Fruit fly (Drosophila melanogaster) whole organism, embryonic: ENCODE results near the gene CG44174.
A peak's percentile ranks its signal among the peaks of the same experiment; 100 is the strongest.

Experiments
- Aef1 ChIP-seq: fragments of 200-800 bp; sonication (Bioruptor generic); IDR thresholded peaks from 3 replicates; pipeline ENCODE4 v1.3.6; 2022; ENCODE audit warnings: missing biosample characterization, missing genetic modification characterization
- CG10274 ChIP-seq: fragments of 200-800 bp; sonication (Bioruptor generic); optimal IDR thresholded peaks from 3 replicates; lab custom pipeline; 2017; ENCODE audit warnings: missing biosample characterization, mild to moderate bottlenecking, missing genetic modification characterization
- CG10979 ChIP-seq: fragments of 200-800 bp; sonication (Bioruptor generic); optimal IDR thresholded peaks from 2 replicates; lab custom pipeline; 2018; ENCODE audit warnings: missing biosample characterization, mild to moderate bottlenecking, missing genetic modification characterization, moderate library complexity
- CG12769 ChIP-seq: fragments of 200-800 bp; sonication (Bioruptor generic); optimal IDR thresholded peaks from 2 replicates; lab custom pipeline; 2019; ENCODE audit warnings: missing biosample characterization, mild to moderate bottlenecking, missing genetic modification characterization, moderate library complexity
- CG13775 ChIP-seq: fragments of 200-800 bp; sonication (Bioruptor generic); optimal IDR thresholded peaks from 3 replicates; lab custom pipeline; 2017; ENCODE audit warnings: missing biosample characterization, mild to moderate bottlenecking, missing genetic modification characterization
- CG15269 ChIP-seq: fragments of 200-800 bp; sonication (Bioruptor generic); optimal IDR thresholded peaks from 2 replicates; lab custom pipeline; 2018; ENCODE audit warnings: missing biosample characterization, mild to moderate bottlenecking, missing genetic modification characterization, moderate library complexity
- CG15479 ChIP-seq: fragments of 200-800 bp; sonication (Bioruptor generic); optimal IDR thresholded peaks from 3 replicates; lab custom pipeline; 2019; ENCODE audit warnings: missing biosample characterization, mild to moderate bottlenecking, missing genetic modification characterization, moderate library complexity
- CG17328 ChIP-seq: fragments of 200-800 bp; sonication (Bioruptor generic); IDR thresholded peaks from 2 replicates; pipeline ENCODE4 v1.3.6; 2022; ENCODE audit warnings: missing biosample characterization, missing genetic modification characterization
- CG31441 ChIP-seq: fragments of 200-800 bp; sonication (Bioruptor generic); IDR thresholded peaks from 2 replicates; pipeline ENCODE4 v1.3.6; 2022; ENCODE audit warnings: missing biosample characterization, missing genetic modification characterization
- CG32772 ChIP-seq: fragments of 200-800 bp; sonication (Bioruptor generic); IDR thresholded peaks from 2 replicates; pipeline ENCODE4 v1.3.6; 2022; ENCODE audit warnings: missing biosample characterization, missing genetic modification characterization
- CG3407 ChIP-seq: fragments of 200-800 bp; sonication (Bioruptor generic); optimal IDR thresholded peaks from 2 replicates; lab custom pipeline; 2018; ENCODE audit warnings: missing biosample characterization, mild to moderate bottlenecking, missing genetic modification characterization
- CG4730 ChIP-seq: fragments of 200-800 bp; sonication (Bioruptor generic); IDR thresholded peaks from 2 replicates; pipeline ENCODE4 v1.3.6; 2022; ENCODE audit warnings: missing biosample characterization, missing genetic modification characterization
- CG5245 ChIP-seq: fragments of 200-800 bp; sonication (Bioruptor generic); optimal IDR thresholded peaks from 3 replicates; lab custom pipeline; 2016; ENCODE audit warnings: missing biosample characterization, missing genetic modification characterization
- CG6272 ChIP-seq: fragments of 200-800 bp; sonication (Bioruptor generic); IDR thresholded peaks from 2 replicates; pipeline ENCODE4 v1.3.6; 2022; ENCODE audit warnings: missing biosample characterization, missing genetic modification characterization
- CG6683 ChIP-seq: fragments of 200-800 bp; sonication (Bioruptor generic); optimal IDR thresholded peaks from 2 replicates; lab custom pipeline; 2017; ENCODE audit warnings: missing biosample characterization, mild to moderate bottlenecking, missing genetic modification characterization, missing genetic modification reagents
- CG7357 ChIP-seq: fragments of 200-800 bp; sonication (Bioruptor generic); IDR thresholded peaks from 3 replicates; pipeline ENCODE4 v1.3.6; 2022; ENCODE audit warnings: missing biosample characterization, missing genetic modification characterization
- D ChIP-seq, 2 experiments: fragments of 200-800 bp in 1 of 2; fragments of >200 bp in 1 of 2; sonication (Bioruptor generic) in 1 of 2; optimal IDR thresholded peaks; 2 replicates in 1 of 2; 3 replicates in 1 of 2; lab custom pipeline; 2017; ENCODE audit warnings: mild to moderate bottlenecking in 1 of 2, missing biosample characterization in 1 of 2, missing genetic modification characterization in 1 of 2, missing genetic modification reagents in 1 of 2
- E2f1 ChIP-seq: fragments of 200-800 bp; sonication (Bioruptor generic); IDR thresholded peaks from 2 replicates; pipeline ENCODE4 v1.3.6; 2022; ENCODE audit warnings: missing biosample characterization, missing genetic modification characterization
- Hmr ChIP-seq: fragments of 200-800 bp; sonication (Bioruptor generic); optimal IDR thresholded peaks from 3 replicates; lab custom pipeline; 2017; ENCODE audit warnings: mild to moderate bottlenecking, missing biosample characterization, missing genetic modification reagents, missing genetic modification characterization
- Tbp ChIP-seq: fragments of >200 bp; optimal IDR thresholded peaks from 2 replicates; lab custom pipeline; 2018; ENCODE audit warnings: missing biosample characterization, missing genetic modification characterization
- Xrp1 ChIP-seq: fragments of 200-800 bp; sonication (Bioruptor generic); IDR thresholded peaks from 2 replicates; pipeline ENCODE4 v1.3.6; 2022; ENCODE audit warnings: missing biosample characterization, missing genetic modification characterization
- ac ChIP-seq: fragments of 200-800 bp; sonication (Bioruptor generic); optimal IDR thresholded peaks from 3 replicates; lab custom pipeline; 2017; ENCODE audit warnings: missing biosample characterization, mild to moderate bottlenecking, missing genetic modification characterization
- amos ChIP-seq: fragments of 200-800 bp; sonication (Bioruptor generic); IDR thresholded peaks from 2 replicates; pipeline ENCODE4 v1.3.6; 2022; ENCODE audit warnings: missing biosample characterization, missing genetic modification characterization; ENCODE audit not compliant: partially characterized antibody
- ap ChIP-seq: fragments of 200-800 bp; sonication (Bioruptor generic); IDR thresholded peaks from 2 replicates; pipeline ENCODE4 v1.3.6; 2022; ENCODE audit warnings: missing biosample characterization, missing genetic modification characterization
- az2 ChIP-seq: fragments of 200-800 bp; sonication (Bioruptor generic); optimal IDR thresholded peaks from 3 replicates; lab custom pipeline; 2016; ENCODE audit warnings: missing biosample characterization, missing genetic modification characterization
- cad ChIP-seq: fragments of >200 bp; optimal IDR thresholded peaks from 2 replicates; lab custom pipeline; 2017; ENCODE audit warnings: missing biosample characterization, missing genetic modification characterization
- chif ChIP-seq, 2 experiments: fragments of 200-800 bp; sonication (Bioruptor generic); optimal IDR thresholded peaks; 3 replicates each; lab custom pipeline; 2016; ENCODE audit warnings: missing biosample characterization in 2 of 2, missing genetic modification characterization in 2 of 2
- chn ChIP-seq: fragments of 200-800 bp; sonication (Bioruptor generic); optimal IDR thresholded peaks from 2 replicates; lab custom pipeline; 2016; ENCODE audit warnings: missing biosample characterization, missing genetic modification characterization
- cwo ChIP-seq: fragments of 200-800 bp; sonication (Bioruptor generic); optimal IDR thresholded peaks from 3 replicates; lab custom pipeline; 2017; ENCODE audit warnings: missing biosample characterization, missing genetic modification characterization, mild to moderate bottlenecking, moderate library complexity, missing genetic modification reagents
- disco-r ChIP-seq: fragments of 200-800 bp; sonication (Bioruptor generic); optimal IDR thresholded peaks from 2 replicates; lab custom pipeline; 2016; ENCODE audit warnings: missing biosample characterization, missing genetic modification characterization
- fru ChIP-seq: fragments of >200 bp; optimal IDR thresholded peaks from 2 replicates; lab custom pipeline; 2017
- gsb ChIP-seq: fragments of 200-800 bp; sonication (Bioruptor generic); IDR thresholded peaks from 2 replicates; pipeline ENCODE4 v1.3.6; 2022; ENCODE audit warnings: missing biosample characterization, missing genetic modification characterization
- gt ChIP-seq: fragments of 200-800 bp; sonication (Bioruptor generic); IDR thresholded peaks from 2 replicates; pipeline ENCODE4 v1.3.6; 2022; ENCODE audit warnings: missing biosample characterization, missing genetic modification characterization
- ham ChIP-seq: fragments of 200-800 bp; sonication (Bioruptor generic); IDR thresholded peaks from 2 replicates; pipeline ENCODE4 v1.3.6; 2022; ENCODE audit warnings: missing biosample characterization, missing genetic modification characterization
- hth ChIP-seq: fragments of >200 bp; optimal IDR thresholded peaks from 2 replicates; lab custom pipeline; 2017; ENCODE audit warnings: inconsistent platforms
- insv ChIP-seq, 2 experiments: fragments of 200-800 bp; sonication (Bioruptor generic); optimal IDR thresholded peaks; 3 replicates each; lab custom pipeline; 2016 to 2018; ENCODE audit warnings: missing biosample characterization in 2 of 2, missing genetic modification characterization in 2 of 2
- pb ChIP-seq: fragments of 200-800 bp; sonication (Bioruptor generic); optimal IDR thresholded peaks from 3 replicates; lab custom pipeline; 2016; ENCODE audit warnings: missing biosample characterization, missing genetic modification characterization
- pita ChIP-seq: fragments of 200-800 bp; sonication (Bioruptor generic); optimal IDR thresholded peaks from 2 replicates; lab custom pipeline; 2017; ENCODE audit warnings: missing biosample characterization, mild to moderate bottlenecking, missing genetic modification characterization
- prd ChIP-seq, 3 experiments: fragments of >200 bp in 2 of 3; fragments of 200-800 bp in 1 of 3; sonication (Bioruptor generic) in 1 of 3; optimal IDR thresholded peaks in 2 of 3; IDR thresholded peaks in 1 of 3; 2 replicates in 2 of 3; 3 replicates in 1 of 3; pipeline versions ENCODE4 v1.3.6 to Lab custom; 2017 to 2022; ENCODE audit warnings: missing biosample characterization in 1 of 3, missing genetic modification characterization in 1 of 3
- slbo ChIP-seq: fragments of 200-800 bp; sonication (Bioruptor generic); IDR thresholded peaks from 2 replicates; pipeline ENCODE4 v1.3.6; 2022; ENCODE audit warnings: missing biosample characterization, missing genetic modification characterization
- sna ChIP-seq: fragments of 200-800 bp; sonication (Bioruptor generic); IDR thresholded peaks from 2 replicates; pipeline ENCODE4 v1.3.6; 2022; ENCODE audit warnings: missing biosample characterization, missing genetic modification characterization; ENCODE audit not compliant: partially characterized antibody
- tll ChIP-seq, 2 experiments: fragments of 200-800 bp in 1 of 2; fragments of >200 bp in 1 of 2; sonication (Bioruptor generic) in 1 of 2; optimal IDR thresholded peaks; 2 replicates each; lab custom pipeline; 2017 to 2019; ENCODE audit warnings: missing biosample characterization in 2 of 2, missing genetic modification characterization in 2 of 2, mild to moderate bottlenecking in 1 of 2, moderate library complexity in 1 of 2
- twi ChIP-seq: fragments of 200-800 bp; optimal IDR thresholded peaks from 2 replicates; lab custom pipeline; 2019; ENCODE audit warnings: missing biosample characterization, mild to moderate bottlenecking, missing genetic modification characterization, moderate library complexity
- zen ChIP-seq: fragments of 200-800 bp; sonication (Bioruptor generic); optimal IDR thresholded peaks from 3 replicates; lab custom pipeline; 2018; ENCODE audit warnings: missing biosample characterization, mild to moderate bottlenecking, missing genetic modification characterization, moderate library complexity
- zf30C ChIP-seq: fragments of 200-800 bp; sonication (Bioruptor generic); optimal IDR thresholded peaks from 3 replicates; lab custom pipeline; 2018; ENCODE audit warnings: missing biosample characterization, mild to moderate bottlenecking, missing genetic modification characterization

Gene CG44174

dm6 chr3R:19343534-19344325 lies 46.2 kb upstream of the CG44174 start (continued):
- TF ChIP-seq E2f1 = no peak
- TF ChIP-seq CG7357 = no peak
- no peak for TF ChIP-seq hth (lab: Kevin White, UChicago)
- TF ChIP-seq CG5245 (GFP tag; lab: Kevin White, UChicago) = no peak
- TF ChIP-seq Aef1 (GFP tag; lab: Robert Waterston, UW) = no peak
- no peak for TF ChIP-seq CG6683
- TF ChIP-seq CG10274 (GFP tag; lab: Kevin White, UChicago) = no peak
- TF ChIP-seq CG31441 (GFP tag; lab: Robert Waterston, UW) = 0 out of 2 replicates have a peak, but pooled peaks have one; percentile 14

- no peak for TF ChIP-seq Tbp (GFP tag; lab: Kevin White, UChicago)
- peak; percentile 17; the same call in 1 of the 2 replicates for TF ChIP-seq gt (GFP tag; lab: Robert Waterston, UW)
- no peak for TF ChIP-seq prd (optimal IDR thresholded peaks at IDR 0.05; lab: Kevin White, UChicago)
- TF ChIP-seq prd (GFP tag; IDR thresholded peaks at IDR 0.05; lab: Robert Waterston, UW) = peak; percentile 31; the same call in 1 of the 3 replicates
- no peak for TF ChIP-seq insv (GFP tag; optimal IDR thresholded peaks at IDR 0.05; lab: Kevin White, UChicago)
- no peak for TF ChIP-seq CG13775 (GFP tag; lab: Kevin White, UChicago)
- peak; percentile 47 for TF ChIP-seq twi (tag; lab: Kevin White, UChicago)
- peak in 1 of 2 experiments; percentile 95 for TF ChIP-seq tll (GFP tag; optimal IDR thresholded peaks at IDR 0.05; lab: Kevin White, UChicago)
- no peak for TF ChIP-seq amos (GFP tag; lab: Robert Waterston, UW)
- peak; percentile 58 for TF ChIP-seq CG15479 (GFP tag; lab: Kevin White, UChicago)
- TF ChIP-seq CG17328 (GFP tag; lab: Robert Waterston, UW) = no peak
- no peak for TF ChIP-seq CG12769
- TF ChIP-seq cad (GFP tag; lab: Kevin White, UChicago) = peak; percentile 4
- peak; percentile 51 for TF ChIP-seq ac (GFP tag; lab: Kevin White, UChicago)
- TF ChIP-seq CG3407 (GFP tag; lab: Kevin White, UChicago) = no peak
- TF ChIP-seq sna (GFP tag; lab: Robert Waterston, UW) = no peak
- TF ChIP-seq gsb (GFP tag; lab: Robert Waterston, UW) = no peak
- TF ChIP-seq D (optimal IDR thresholded peaks at IDR 0.05; lab: Kevin White, UChicago) = peak; percentile 95
- no peak for TF ChIP-seq D (GFP tag; optimal IDR thresholded peaks at IDR 0.05; lab: Kevin White, UChicago)
- TF ChIP-seq zen (tag; lab: Kevin White, UChicago) = peak; percentile 79
- no peak for TF ChIP-seq chif (GFP tag; optimal IDR thresholded peaks at IDR 0.05; lab: Kevin White, UChicago)
- TF ChIP-seq CG4730 (GFP tag; lab: Robert Waterston, UW) = no peak
Observed at dm6 chr3R:19341779-19342178, 44.3 kb upstream of the CG44174 start.

dm6 chr3R:19340312-19341079 lies 43.0 kb upstream of the CG44174 start:
- TF ChIP-seq Hmr (no peak), ap (GFP tag; lab: Robert Waterston, UW) (no peak), Xrp1 (GFP tag; lab: Robert Waterston, UW) (0 out of 2 replicates have a peak, but pooled peaks have one; percentile 11), az2 (GFP tag; lab: Kevin White, UChicago) (no peak), zf30C (GFP tag; lab: Kevin White, UChicago) (peak; percentile 74), cwo (GFP tag; lab: Kevin White, UChicago) (no peak), CG10979 (tag; lab: Kevin White, UChicago) (peak; percentile 14), fru (lab: Kevin White, UChicago) (no peak), CG6272 (no peak), ham (GFP tag; lab: Robert Waterston, UW) (no peak), zen (tag; lab: Kevin White, UChicago) (peak; percentile 28), disco-r (GFP tag; lab: Kevin White, UChicago) (no peak), pb (GFP tag; lab: Kevin White, UChicago) (no peak), CG15269 (no peak), pita (no peak), CG32772 (GFP tag; lab: Robert Waterston, UW) (no peak), slbo (no peak), chn (no peak)
